Fruit fly (Drosophila melanogaster) whole organism, prepupa: ENCODE data around the gene Lsd-2.

ENCODE experiments used
- Blimp-1 ChIP-seq: fragments of 200-800 bp; sonication (Bioruptor generic); optimal IDR thresholded peaks from 3 replicates; lab custom pipeline; 2017; ENCODE audit warnings: missing biosample characterization, missing genetic modification characterization, mild to moderate bottlenecking, moderate library complexity, missing genetic modification reagents
- CG10669 ChIP-seq: fragments of 200-800 bp; sonication (Bioruptor generic); optimal IDR thresholded peaks from 3 replicates; lab custom pipeline; 2018; ENCODE audit warnings: missing biosample characterization, mild to moderate bottlenecking, missing genetic modification characterization, moderate library complexity
- CG11902 ChIP-seq: fragments of 200-800 bp; sonication (Bioruptor generic); optimal IDR thresholded peaks from 3 replicates; lab custom pipeline; 2016; ENCODE audit warnings: missing biosample characterization, missing genetic modification characterization
- CG15336 ChIP-seq: fragments of 200-800 bp; sonication (Bioruptor generic); IDR thresholded peaks from 2 replicates; pipeline ENCODE4 v1.3.6; 2022; ENCODE audit warnings: missing biosample characterization, missing genetic modification characterization
- CG1621 ChIP-seq: fragments of 200-800 bp; sonication (Bioruptor generic); optimal IDR thresholded peaks from 3 replicates; lab custom pipeline; 2018; ENCODE audit warnings: missing biosample characterization, mild to moderate bottlenecking, missing genetic modification characterization
- CG16779 ChIP-seq: fragments of 200-800 bp; sonication (Bioruptor generic); optimal IDR thresholded peaks from 3 replicates; lab custom pipeline; 2017; ENCODE audit warnings: missing biosample characterization, mild to moderate bottlenecking, missing genetic modification characterization
- CG3032 ChIP-seq: fragments of 200-800 bp; optimal IDR thresholded peaks from 2 replicates; lab custom pipeline; 2019; ENCODE audit warnings: missing biosample characterization, mild to moderate bottlenecking, missing genetic modification characterization, moderate library complexity
- CG31627 ChIP-seq: fragments of 200-800 bp; sonication (Bioruptor generic); optimal IDR thresholded peaks from 3 replicates; lab custom pipeline; 2016; ENCODE audit warnings: missing biosample characterization, missing genetic modification characterization
- CG32006 ChIP-seq: fragments of 200-800 bp; sonication (Bioruptor generic); optimal IDR thresholded peaks from 3 replicates; lab custom pipeline; 2017; ENCODE audit warnings: missing biosample characterization, mild to moderate bottlenecking, missing genetic modification characterization
- CG3919 ChIP-seq: fragments of 200-800 bp; sonication (Bioruptor generic); optimal IDR thresholded peaks from 3 replicates; lab custom pipeline; 2016; ENCODE audit warnings: missing biosample characterization, missing genetic modification characterization
- CG4318 ChIP-seq: fragments of 200-800 bp; sonication (Bioruptor generic); optimal IDR thresholded peaks from 3 replicates; lab custom pipeline; 2017; ENCODE audit warnings: missing biosample characterization, mild to moderate bottlenecking, missing genetic modification characterization
- CG6163 ChIP-seq: fragments of 200-800 bp; sonication (Bioruptor generic); IDR thresholded peaks from 3 replicates; pipeline ENCODE4 v1.3.6; 2022; ENCODE audit warnings: missing biosample characterization, missing genetic modification characterization
- CG6276 ChIP-seq: fragments of 200-800 bp; sonication (Bioruptor generic); optimal IDR thresholded peaks from 2 replicates; lab custom pipeline; 2017; ENCODE audit warnings: missing biosample characterization, mild to moderate bottlenecking, missing genetic modification characterization
- CG8632 ChIP-seq: fragments of 200-800 bp; sonication (Bioruptor generic); optimal IDR thresholded peaks from 3 replicates; lab custom pipeline; 2016; ENCODE audit warnings: missing biosample characterization, missing genetic modification characterization
- Eip75B ChIP-seq: fragments of 200-800 bp; sonication (Bioruptor generic); optimal IDR thresholded peaks from 3 replicates; lab custom pipeline; 2016; ENCODE audit warnings: missing biosample characterization, missing genetic modification characterization
- Eip78C ChIP-seq: fragments of 200-800 bp; sonication (Bioruptor generic); peaks from one replicate; lab custom pipeline; 2016; ENCODE audit warnings: missing biosample characterization, missing genetic modification characterization
- Ets21C ChIP-seq: fragments of 200-800 bp; sonication (Bioruptor generic); optimal IDR thresholded peaks from 3 replicates; lab custom pipeline; 2016; ENCODE audit warnings: missing biosample characterization, missing genetic modification characterization
- Hr39 ChIP-seq: fragments of 200-800 bp; sonication (Bioruptor generic); optimal IDR thresholded peaks from 2 replicates; lab custom pipeline; 2016; ENCODE audit warnings: missing biosample characterization, missing genetic modification characterization
- Hr4 ChIP-seq: fragments of 200-800 bp; sonication (Bioruptor generic); optimal IDR thresholded peaks from 3 replicates; lab custom pipeline; 2016; ENCODE audit warnings: missing biosample characterization, missing genetic modification characterization
- Lpt ChIP-seq: fragments of 200-800 bp; sonication (Bioruptor generic); optimal IDR thresholded peaks from 3 replicates; lab custom pipeline; 2016; ENCODE audit warnings: missing biosample characterization, missing genetic modification characterization
- Met ChIP-seq: fragments of 200-800 bp; sonication (Bioruptor generic); optimal IDR thresholded peaks from 3 replicates; lab custom pipeline; 2016; ENCODE audit warnings: missing biosample characterization, missing genetic modification characterization
- OdsH ChIP-seq: fragments of 200-800 bp; sonication (Bioruptor generic); optimal IDR thresholded peaks from 3 replicates; lab custom pipeline; 2016; ENCODE audit warnings: missing biosample characterization, missing genetic modification characterization
- Sox15 ChIP-seq: fragments of 200-800 bp; sonication (Bioruptor generic); optimal IDR thresholded peaks from 3 replicates; lab custom pipeline; 2016; ENCODE audit warnings: missing biosample characterization, missing genetic modification characterization
- achi ChIP-seq: fragments of 200-800 bp; sonication (Bioruptor generic); optimal IDR thresholded peaks from 3 replicates; lab custom pipeline; 2016; ENCODE audit warnings: missing biosample characterization, missing genetic modification characterization
- cyc ChIP-seq: fragments of 200-800 bp; sonication (Bioruptor generic); optimal IDR thresholded peaks from 3 replicates; lab custom pipeline; 2016; ENCODE audit warnings: missing biosample characterization, missing genetic modification characterization
- dac ChIP-seq: fragments of 200-800 bp; sonication (Bioruptor generic); optimal IDR thresholded peaks from 2 replicates; lab custom pipeline; 2017; ENCODE audit warnings: missing biosample characterization, mild to moderate bottlenecking, missing genetic modification characterization
- dsx ChIP-seq: fragments of 200-800 bp; optimal IDR thresholded peaks from 3 replicates; lab custom pipeline; 2019; ENCODE audit warnings: missing biosample characterization, mild to moderate bottlenecking, missing genetic modification characterization, moderate library complexity; ENCODE audit not compliant: poor library complexity, severe bottlenecking
- eg ChIP-seq: fragments of 200-800 bp; sonication (Bioruptor generic); IDR thresholded peaks from 3 replicates; pipeline ENCODE4 v1.3.6; 2022; ENCODE audit warnings: missing biosample characterization, missing genetic modification characterization
- esn ChIP-seq: fragments of 200-800 bp; sonication (Bioruptor generic); optimal IDR thresholded peaks from 2 replicates; lab custom pipeline; 2016; ENCODE audit warnings: missing biosample characterization, mild to moderate bottlenecking, missing genetic modification characterization, moderate library complexity
- fd59A ChIP-seq: fragments of 200-800 bp; sonication (Bioruptor generic); optimal IDR thresholded peaks from 2 replicates; lab custom pipeline; 2017; ENCODE audit warnings: missing biosample characterization, mild to moderate bottlenecking, missing genetic modification characterization, missing genetic modification reagents
- fd85E ChIP-seq: fragments of 200-800 bp; sonication (Bioruptor generic); optimal IDR thresholded peaks from 3 replicates; lab custom pipeline; 2016; ENCODE audit warnings: missing biosample characterization, missing genetic modification characterization
- fkh ChIP-seq: fragments of 200-800 bp; sonication (Bioruptor generic); optimal IDR thresholded peaks from 3 replicates; lab custom pipeline; 2017; ENCODE audit warnings: missing biosample characterization, mild to moderate bottlenecking, missing genetic modification characterization, moderate library complexity
- lz ChIP-seq: fragments of 200-800 bp; sonication (Bioruptor generic); optimal IDR thresholded peaks from 3 replicates; lab custom pipeline; 2016; ENCODE audit warnings: missing biosample characterization, missing genetic modification characterization
- pdm3 ChIP-seq: fragments of 200-800 bp; sonication (Bioruptor generic); optimal IDR thresholded peaks from 3 replicates; lab custom pipeline; 2016; ENCODE audit warnings: missing biosample characterization, missing genetic modification characterization
- spab ChIP-seq: fragments of 200-800 bp; sonication (Bioruptor generic); optimal IDR thresholded peaks from 2 replicates; lab custom pipeline; 2017; ENCODE audit warnings: missing biosample characterization, mild to moderate bottlenecking, missing genetic modification characterization, missing genetic modification reagents
- svp ChIP-seq: fragments of 200-800 bp; sonication (Bioruptor generic); peaks from one replicate; lab custom pipeline; 2016; ENCODE audit warnings: missing biosample characterization, missing genetic modification characterization
- vri ChIP-seq: fragments of 200-800 bp; sonication (Bioruptor generic); optimal IDR thresholded peaks from 3 replicates; lab custom pipeline; 2016; ENCODE audit warnings: missing biosample characterization, mild to moderate bottlenecking, missing genetic modification characterization

Gene Lsd-2

DNA sequence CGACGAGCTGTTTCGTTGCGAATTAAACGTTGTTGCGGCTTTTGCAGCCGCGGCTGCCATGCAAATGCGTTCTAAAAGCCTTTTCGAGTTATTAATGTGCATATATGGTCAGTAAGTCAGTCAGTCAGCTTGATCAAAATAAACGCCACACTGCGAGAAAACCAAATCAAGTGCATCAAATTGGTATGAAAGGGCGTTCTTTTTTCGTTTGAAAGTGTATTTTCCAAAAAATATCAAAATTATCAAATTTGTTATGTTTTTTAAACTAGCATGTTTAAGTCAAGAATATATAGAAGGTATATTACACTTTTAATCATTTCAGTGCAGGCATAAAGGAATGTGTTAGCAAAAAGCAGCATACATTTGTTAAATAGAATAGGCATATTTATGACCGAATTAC lies 33.5 kb downstream of the Lsd-2 start (continued):
- TF ChIP-seq Eip75B (GFP tag; lab: Kevin White, UChicago): peak; percentile 21
- TF ChIP-seq CG31627 (GFP tag; lab: Kevin White, UChicago): peak; percentile 48
- TF ChIP-seq vri: peak; percentile 10
- peak; percentile 75 for TF ChIP-seq Eip78C (GFP tag; lab: Kevin White, UChicago)
- TF ChIP-seq eg: peak; percentile 73
- peak; percentile 41 for TF ChIP-seq Ets21C (GFP tag; lab: Kevin White, UChicago)
- TF ChIP-seq OdsH (GFP tag; lab: Kevin White, UChicago): peak; percentile 7
- TF ChIP-seq dsx: no peak
- TF ChIP-seq CG1621 (tag; lab: Kevin White, UChicago): no peak

DNA sequence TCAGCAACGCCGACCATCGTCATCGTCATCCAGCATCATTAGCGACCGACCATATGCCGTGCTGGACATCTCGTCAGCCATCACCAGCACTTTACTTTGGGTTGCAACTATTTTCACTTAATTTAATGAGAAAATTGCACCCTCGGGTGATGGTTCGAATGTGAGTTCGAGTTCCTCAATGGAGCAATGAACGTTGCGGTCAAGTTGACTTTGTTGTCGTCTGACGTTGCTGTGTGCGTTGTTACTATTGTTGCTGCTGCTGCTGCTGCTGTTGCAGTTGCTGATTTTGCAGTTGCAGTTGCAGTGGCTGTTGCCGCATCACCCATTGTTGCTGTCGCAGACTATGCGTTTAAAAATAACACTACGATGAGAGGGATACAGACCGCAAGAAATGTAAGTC lies 46.2 kb downstream of the Lsd-2 start:
- TF ChIP-seq CG11902 (no peak), Hr4 (GFP tag; lab: Kevin White, UChicago) (no peak), fd59A (GFP tag; lab: Kevin White, UChicago) (no peak), Eip78C (GFP tag; lab: Kevin White, UChicago) (no peak), CG3032 (no peak), fd85E (GFP tag; lab: Kevin White, UChicago) (no peak), Hr39 (GFP tag; lab: Kevin White, UChicago) (no peak), CG16779 (tag; lab: Kevin White, UChicago) (no peak), CG6163 (GFP tag; lab: Robert Waterston, UW) (0 out of 3 replicates have a peak, but pooled peaks have one; percentile 31), CG1621 (tag; lab: Kevin White, UChicago) (no peak), svp (GFP tag; lab: Kevin White, UChicago) (no peak), spab (GFP tag; lab: Kevin White, UChicago) (no peak), CG4318 (GFP tag; lab: Kevin White, UChicago) (no peak), fkh (no peak), dsx (peak; percentile 84), lz (GFP tag; lab: Kevin White, UChicago) (no peak), pdm3 (GFP tag; lab: Kevin White, UChicago) (no peak), esn (GFP tag; lab: Kevin White, UChicago) (no peak), Sox15 (GFP tag; lab: Kevin White, UChicago) (no peak), Ets21C (GFP tag; lab: Kevin White, UChicago) (no peak), CG8632 (no peak), CG6276 (GFP tag; lab: Kevin White, UChicago) (no peak), CG3919 (GFP tag; lab: Kevin White, UChicago) (peak; percentile 7)

- TF ChIP-seq CG3032 (no peak), achi (GFP tag; lab: Kevin White, UChicago) (no peak), CG10669 (GFP tag; lab: Kevin White, UChicago) (no peak), CG16779 (tag; lab: Kevin White, UChicago) (no peak), svp (GFP tag; lab: Kevin White, UChicago) (no peak), cyc (GFP tag; lab: Kevin White, UChicago) (no peak), fd85E (GFP tag; lab: Kevin White, UChicago) (no peak), dac (GFP tag; lab: Kevin White, UChicago) (no peak), CG4318 (GFP tag; lab: Kevin White, UChicago) (no peak), Met (GFP tag; lab: Kevin White, UChicago) (no peak), CG32006 (no peak), CG31627 (GFP tag; lab: Kevin White, UChicago) (no peak), CG11902 (no peak), spab (GFP tag; lab: Kevin White, UChicago) (no peak), Ets21C (GFP tag; lab: Kevin White, UChicago) (no peak), Blimp-1 (no peak), CG3919 (GFP tag; lab: Kevin White, UChicago) (no peak), CG15336 (GFP tag; lab: Robert Waterston, UW) (no peak), Lpt (GFP tag; lab: Kevin White, UChicago) (no peak)
Measured at dm6 chrX:15028152-15028551, 47.9 kb downstream of the Lsd-2 start.
